Worm (Caenorhabditis elegans) whole organism, L2 larva: ENCODE results near the gene fbxc-31.

Experiments
- aly-2 ChIP-seq: fragments of 150-350 bp; optimal IDR thresholded peaks from 2 replicates; lab custom pipeline; 2014; ENCODE audit warnings: missing biosample characterization, missing genetic modification characterization
- ama-1 ChIP-seq: fragments of 150-350 bp; optimal IDR thresholded peaks from 2 replicates; lab custom pipeline; 2018; ENCODE audit warnings: inconsistent platforms
- blmp-1 ChIP-seq: sonication (generic microtip); optimal IDR thresholded peaks from 2 replicates; lab custom pipeline; 2017; ENCODE audit warnings: missing genetic modification characterization, mild to moderate bottlenecking, missing compliant biosample characterization, antibody characterized with exemption, moderate library complexity; ENCODE audit not compliant: insufficient read depth
- ceh-82 ChIP-seq: fragments of 150-350 bp; optimal IDR thresholded peaks from 2 replicates; lab custom pipeline; 2014; ENCODE audit warnings: missing biosample characterization, missing genetic modification characterization
- fos-1 ChIP-seq: fragments of 150-350 bp; optimal IDR thresholded peaks from 2 replicates; lab custom pipeline; 2014; ENCODE audit warnings: missing biosample characterization, missing genetic modification characterization
- nhr-12 ChIP-seq: fragments of 150-350 bp; optimal IDR thresholded peaks from 2 replicates; lab custom pipeline; 2014; ENCODE audit warnings: missing biosample characterization, missing genetic modification characterization
- nhr-237 ChIP-seq: fragments of 150-350 bp; optimal IDR thresholded peaks from 2 replicates; lab custom pipeline; 2014; ENCODE audit warnings: missing biosample characterization, missing genetic modification characterization
- snpc-4 ChIP-seq: fragments of 150-350 bp; optimal IDR thresholded peaks from 2 replicates; lab custom pipeline; 2014; ENCODE audit warnings: missing biosample characterization, missing genetic modification characterization
- unc-62 ChIP-seq: fragments of 150-350 bp; optimal IDR thresholded peaks from 2 replicates; lab custom pipeline; 2014; ENCODE audit warnings: missing biosample characterization, missing genetic modification reagents, missing genetic modification characterization
- ztf-4 ChIP-seq: fragments of 150-350 bp; optimal IDR thresholded peaks from 2 replicates; lab custom pipeline; 2014; ENCODE audit warnings: missing biosample characterization, missing genetic modification characterization

DNA sequence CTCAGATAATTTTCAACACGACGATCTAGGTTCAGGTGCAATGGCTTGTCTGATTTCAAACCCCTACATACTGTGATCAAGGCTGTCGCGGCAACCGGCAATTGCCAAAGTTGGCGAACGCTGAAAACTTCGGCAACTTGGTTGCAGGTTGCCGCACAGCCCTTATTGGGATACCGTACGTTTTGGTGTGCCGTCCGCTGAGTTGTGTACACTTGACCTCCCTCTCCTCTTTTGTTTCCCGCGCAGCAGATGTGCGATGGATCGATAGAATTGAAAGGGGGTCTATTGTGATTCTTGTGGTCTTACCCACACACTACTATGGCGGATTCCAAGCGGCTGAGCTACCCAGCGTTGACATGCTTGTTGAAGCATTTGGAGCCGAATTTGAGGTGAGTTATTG is 48.4 kb downstream of the fbxc-31 start, which contains the start of the genes C32B5.18 and C32B5.7:
- TF ChIP-seq unc-62 (no peak), nhr-237 (tag; lab: Kevin White, UChicago) (no peak), ztf-4 (tag; lab: Kevin White, UChicago) (no peak), fos-1 (no peak), nhr-12 (tag; lab: Kevin White, UChicago) (no peak), blmp-1 (tag; lab: Kevin White, UChicago) (no peak), snpc-4 (tag; lab: Kevin White, UChicago) (no peak), aly-2 (tag; lab: Kevin White, UChicago) (no peak), ceh-82 (no peak), ama-1 (lab: Kevin White, UChicago) (no peak)
